Fruit fly (Drosophila melanogaster) whole organism, embryonic: ENCODE measurements around the gene CG10376.

Experiments used
- Adf1 ChIP-seq: fragments of 200-800 bp; sonication (Bioruptor generic); IDR thresholded peaks from 2 replicates; pipeline ENCODE4 v1.3.6; 2022; ENCODE audit warnings: missing biosample characterization, missing genetic modification characterization
- BtbVII ChIP-seq: fragments of 200-800 bp; sonication (Bioruptor generic); optimal IDR thresholded peaks from 3 replicates; lab custom pipeline; 2017; ENCODE audit warnings: missing biosample characterization, mild to moderate bottlenecking, missing genetic modification characterization
- CG10267 ChIP-seq: fragments of 200-800 bp; sonication (Bioruptor generic); optimal IDR thresholded peaks from 2 replicates; lab custom pipeline; 2018; ENCODE audit warnings: missing biosample characterization, mild to moderate bottlenecking, missing genetic modification characterization, moderate library complexity
- CG10565 ChIP-seq: fragments of 200-800 bp; sonication (Bioruptor generic); optimal IDR thresholded peaks from 3 replicates; lab custom pipeline; 2016; ENCODE audit warnings: missing biosample characterization, mild to moderate bottlenecking, missing genetic modification characterization
- CG11560 ChIP-seq: fragments of 200-800 bp; sonication (Bioruptor generic); IDR thresholded peaks from 3 replicates; pipeline ENCODE4 v1.3.6; 2022; ENCODE audit warnings: missing biosample characterization, missing genetic modification characterization
- CG13894 ChIP-seq: fragments of 200-800 bp; sonication (Bioruptor generic); optimal IDR thresholded peaks from 3 replicates; lab custom pipeline; 2018; ENCODE audit warnings: missing biosample characterization, mild to moderate bottlenecking, missing genetic modification characterization, moderate library complexity
- CG1529 ChIP-seq: fragments of 200-800 bp; sonication (Bioruptor generic); optimal IDR thresholded peaks from 3 replicates; lab custom pipeline; 2018; ENCODE audit warnings: missing biosample characterization, missing genetic modification characterization
- CG17186 ChIP-seq: fragments of 200-800 bp; sonication (Bioruptor generic); optimal IDR thresholded peaks from 3 replicates; lab custom pipeline; 2017; ENCODE audit warnings: missing biosample characterization, missing genetic modification reagents, missing genetic modification characterization
- CG17612 ChIP-seq: fragments of 200-800 bp; sonication (Bioruptor generic); IDR thresholded peaks from 2 replicates; pipeline ENCODE4 v1.3.6; 2022; ENCODE audit warnings: missing biosample characterization, missing genetic modification characterization
- CG1832 ChIP-seq: fragments of 200-800 bp; sonication (Bioruptor generic); optimal IDR thresholded peaks from 2 replicates; lab custom pipeline; 2017; ENCODE audit warnings: missing biosample characterization, mild to moderate bottlenecking, missing genetic modification characterization, inconsistent platforms
- CG30431 ChIP-seq: fragments of 200-800 bp; sonication (Bioruptor generic); optimal IDR thresholded peaks from 2 replicates; lab custom pipeline; 2017; ENCODE audit warnings: missing biosample characterization, missing genetic modification characterization
- CG31365 ChIP-seq: fragments of 200-800 bp; sonication (Bioruptor generic); optimal IDR thresholded peaks from 2 replicates; lab custom pipeline; 2018; ENCODE audit warnings: missing biosample characterization, mild to moderate bottlenecking, missing genetic modification characterization
- CG3281 ChIP-seq: fragments of 200-800 bp; sonication (Bioruptor generic); optimal IDR thresholded peaks from 3 replicates; lab custom pipeline; 2017; ENCODE audit warnings: missing biosample characterization, mild to moderate bottlenecking, missing genetic modification characterization
- CG34422 ChIP-seq: fragments of 200-800 bp; sonication (Bioruptor generic); IDR thresholded peaks from 3 replicates; pipeline ENCODE4 v1.3.6; 2022; ENCODE audit warnings: missing biosample characterization, missing genetic modification characterization
- CG4854 ChIP-seq: fragments of 200-800 bp; sonication (Bioruptor generic); optimal IDR thresholded peaks from 2 replicates; lab custom pipeline; 2016; ENCODE audit warnings: missing biosample characterization, missing genetic modification characterization, inconsistent platforms
- CG6689 ChIP-seq: fragments of 200-800 bp; sonication (Bioruptor generic); IDR thresholded peaks from 2 replicates; pipeline ENCODE4 v1.3.6; 2022; ENCODE audit warnings: missing biosample characterization, missing genetic modification characterization
- CG6813 ChIP-seq: fragments of 200-800 bp; sonication (Bioruptor generic); optimal IDR thresholded peaks from 2 replicates; lab custom pipeline; 2017; ENCODE audit warnings: missing biosample characterization, missing genetic modification characterization, mild to moderate bottlenecking, moderate library complexity, missing genetic modification reagents
- CG8765 ChIP-seq: fragments of 200-800 bp; sonication (Bioruptor generic); IDR thresholded peaks from 2 replicates; pipeline ENCODE4 v1.3.6; 2022; ENCODE audit warnings: missing biosample characterization, missing genetic modification characterization
- CG9215 ChIP-seq: fragments of 200-800 bp; sonication (Bioruptor generic); IDR thresholded peaks from 2 replicates; pipeline ENCODE4 v1.3.6; 2022; ENCODE audit warnings: missing biosample characterization, missing genetic modification characterization
- CG9437 ChIP-seq: fragments of 200-800 bp; sonication (Bioruptor generic); optimal IDR thresholded peaks from 2 replicates; lab custom pipeline; 2018; ENCODE audit warnings: missing biosample characterization, mild to moderate bottlenecking, missing genetic modification characterization
- Ets97D ChIP-seq: fragments of 200-800 bp; sonication (Bioruptor generic); optimal IDR thresholded peaks from 3 replicates; lab custom pipeline; 2016; ENCODE audit warnings: missing biosample characterization, missing genetic modification characterization
- Fer2 ChIP-seq: fragments of 200-800 bp; sonication (Bioruptor generic); optimal IDR thresholded peaks from 2 replicates; lab custom pipeline; 2018; ENCODE audit warnings: missing biosample characterization, mild to moderate bottlenecking, missing genetic modification characterization, moderate library complexity
- HHEX ChIP-seq: fragments of 200-800 bp; sonication (Bioruptor generic); optimal IDR thresholded peaks from 3 replicates; lab custom pipeline; 2017; ENCODE audit warnings: missing biosample characterization, mild to moderate bottlenecking, missing genetic modification characterization, missing genetic modification reagents
- HmgD ChIP-seq: fragments of 200-800 bp; sonication (Bioruptor generic); optimal IDR thresholded peaks from 3 replicates; lab custom pipeline; 2016; ENCODE audit warnings: missing biosample characterization, missing genetic modification characterization
- Hr39 ChIP-seq: fragments of >200 bp; optimal IDR thresholded peaks from 2 replicates; lab custom pipeline; 2017
- Lhr ChIP-seq: fragments of 200-800 bp; sonication (Bioruptor generic); optimal IDR thresholded peaks from 3 replicates; lab custom pipeline; 2017; ENCODE audit warnings: mild to moderate bottlenecking, missing biosample characterization, missing genetic modification reagents, missing genetic modification characterization
- Lim3 ChIP-seq: fragments of 200-800 bp; sonication (Bioruptor generic); IDR thresholded peaks from 2 replicates; pipeline ENCODE4 v1.3.6; 2022; ENCODE audit warnings: missing biosample characterization, missing genetic modification characterization
- Opbp ChIP-seq: fragments of 200-800 bp; sonication (Bioruptor generic); IDR thresholded peaks from 3 replicates; pipeline ENCODE4 v1.3.6; 2022; ENCODE audit warnings: missing biosample characterization, missing genetic modification characterization; ENCODE audit not compliant: partially characterized antibody
- PHDP ChIP-seq: fragments of 200-800 bp; sonication (Bioruptor generic); optimal IDR thresholded peaks from 3 replicates; lab custom pipeline; 2018; ENCODE audit warnings: missing biosample characterization, mild to moderate bottlenecking, missing genetic modification characterization, moderate library complexity
- Six4 ChIP-seq: fragments of 200-800 bp; sonication (Bioruptor generic); optimal IDR thresholded peaks from 2 replicates; lab custom pipeline; 2016; ENCODE audit warnings: missing biosample characterization, missing genetic modification characterization
- abd-A ChIP-seq: fragments of 200-800 bp; sonication (Bioruptor generic); optimal IDR thresholded peaks from 3 replicates; lab custom pipeline; 2019; ENCODE audit warnings: missing biosample characterization, mild to moderate bottlenecking, missing genetic modification characterization, moderate library complexity
- aop ChIP-seq: fragments of 200-800 bp; sonication (Bioruptor generic); IDR thresholded peaks from 2 replicates; pipeline ENCODE4 v1.3.6; 2022; ENCODE audit warnings: missing biosample characterization, missing genetic modification characterization
- ase ChIP-seq: fragments of 200-800 bp; sonication (Bioruptor generic); IDR thresholded peaks from 3 replicates; pipeline ENCODE4 v1.3.6; 2022; ENCODE audit warnings: missing biosample characterization, missing genetic modification characterization
- bcd ChIP-seq: fragments of 200-800 bp; sonication (Bioruptor generic); optimal IDR thresholded peaks from 2 replicates; lab custom pipeline; 2017; ENCODE audit warnings: missing biosample characterization, mild to moderate bottlenecking, missing genetic modification characterization
- croc ChIP-seq: fragments of 200-800 bp; sonication (Bioruptor generic); conservative IDR thresholded peaks from 3 replicates; pipeline ENCODE4 v1.3.6; 2022; ENCODE audit warnings: missing biosample characterization, missing genetic modification characterization
- crp ChIP-seq, 2 experiments: fragments of 200-800 bp; sonication (Bioruptor generic); optimal IDR thresholded peaks; 2 replicates in 1 of 2; 3 replicates in 1 of 2; lab custom pipeline; 2017; ENCODE audit warnings: missing biosample characterization in 2 of 2, missing genetic modification characterization in 2 of 2, mild to moderate bottlenecking in 1 of 2, moderate library complexity in 1 of 2
- da ChIP-seq: fragments of 200-800 bp; sonication (Bioruptor generic); optimal IDR thresholded peaks from 2 replicates; lab custom pipeline; 2016; ENCODE audit warnings: missing biosample characterization, missing genetic modification characterization
- dati ChIP-seq: fragments of 200-800 bp; sonication (Bioruptor generic); IDR thresholded peaks from 2 replicates; pipeline ENCODE4 v1.3.6; 2022; ENCODE audit warnings: missing biosample characterization, missing genetic modification characterization
- emc ChIP-seq: fragments of 200-800 bp; sonication (Bioruptor generic); optimal IDR thresholded peaks from 2 replicates; lab custom pipeline; 2016; ENCODE audit warnings: missing biosample characterization, missing genetic modification characterization
- gce ChIP-seq: fragments of 200-800 bp; sonication (Bioruptor generic); IDR thresholded peaks from 3 replicates; pipeline ENCODE4 v1.3.6; 2022; ENCODE audit warnings: missing biosample characterization, missing genetic modification characterization
- gro ChIP-seq: fragments of 200-800 bp; sonication (Bioruptor generic); optimal IDR thresholded peaks from 2 replicates; lab custom pipeline; 2016; ENCODE audit warnings: missing biosample characterization, missing genetic modification characterization
- hbn ChIP-seq: fragments of 200-800 bp; sonication (Bioruptor generic); IDR thresholded peaks from 2 replicates; pipeline ENCODE4 v1.3.6; 2022; ENCODE audit warnings: missing biosample characterization, missing genetic modification characterization; ENCODE audit not compliant: partially characterized antibody
- jumu ChIP-seq: fragments of 200-800 bp; sonication (Bioruptor generic); optimal IDR thresholded peaks from 3 replicates; lab custom pipeline; 2016; ENCODE audit warnings: missing biosample characterization, missing genetic modification characterization
- lab ChIP-seq: fragments of 200-800 bp; sonication (Bioruptor generic); optimal IDR thresholded peaks from 3 replicates; lab custom pipeline; 2017; ENCODE audit warnings: missing biosample characterization, missing genetic modification characterization, mild to moderate bottlenecking, moderate library complexity, missing genetic modification reagents
- nau ChIP-seq: fragments of 200-800 bp; sonication (Bioruptor generic); optimal IDR thresholded peaks from 3 replicates; lab custom pipeline; 2017; ENCODE audit warnings: missing biosample characterization, mild to moderate bottlenecking, missing genetic modification characterization, missing genetic modification reagents
- pan ChIP-seq, 4 experiments: fragments of >200 bp in 3 of 4; fragments of 200-800 bp in 1 of 4; sonication (Bioruptor generic) in 1 of 4; optimal IDR thresholded peaks in 3 of 4; IDR thresholded peaks in 1 of 4; 2 replicates each; pipeline versions ENCODE4 v1.3.6 to Lab custom; 2017 to 2022; ENCODE audit warnings: missing biosample characterization in 2 of 4, missing genetic modification characterization in 2 of 4, mixed read lengths in 1 of 4
- pfk ChIP-seq: fragments of 200-800 bp; sonication (Bioruptor generic); optimal IDR thresholded peaks from 2 replicates; lab custom pipeline; 2018; ENCODE audit warnings: missing biosample characterization, mild to moderate bottlenecking, missing genetic modification characterization, moderate library complexity
- repo ChIP-seq: fragments of 200-800 bp; sonication (Bioruptor generic); optimal IDR thresholded peaks from 2 replicates; lab custom pipeline; 2016; ENCODE audit warnings: missing biosample characterization, missing genetic modification characterization
- sug ChIP-seq: fragments of 200-800 bp; optimal IDR thresholded peaks from 2 replicates; lab custom pipeline; 2019; ENCODE audit warnings: missing biosample characterization, mild to moderate bottlenecking, missing genetic modification characterization, moderate library complexity
- tx ChIP-seq: fragments of 200-800 bp; sonication (Bioruptor generic); optimal IDR thresholded peaks from 2 replicates; lab custom pipeline; 2016; ENCODE audit warnings: missing biosample characterization, missing genetic modification characterization

The CG10376 gene

DNA sequence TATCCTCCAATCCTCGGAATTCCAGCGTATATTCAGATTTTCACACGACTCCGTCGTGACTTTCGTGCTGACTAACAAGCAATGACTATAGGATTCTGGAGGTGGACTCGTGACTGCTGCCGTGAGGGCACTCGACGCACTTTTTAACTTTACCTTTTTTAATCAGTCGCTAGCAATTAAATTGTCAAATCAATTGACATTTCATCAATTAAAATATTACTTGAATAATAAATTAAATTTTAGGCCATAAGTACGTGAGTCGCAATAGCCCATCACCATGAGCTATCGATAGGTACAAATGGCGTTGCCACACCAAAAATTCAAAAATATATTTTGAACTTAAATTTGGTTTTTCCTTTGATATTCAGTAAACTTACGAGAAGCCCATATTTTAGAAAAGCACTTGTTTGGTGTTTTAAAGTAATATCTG lies 2.7 kb upstream of the CG10376 start, which contains the start of gene Jwa (continued):
- no peak for TF ChIP-seq CG1832 (GFP tag; lab: Kevin White, UChicago)
- TF ChIP-seq repo (GFP tag; lab: Kevin White, UChicago): peak; percentile 84
- peak; percentile 96 for TF ChIP-seq CG30431 (GFP tag; lab: Kevin White, UChicago)
- TF ChIP-seq emc (GFP tag; lab: Kevin White, UChicago): peak; percentile 62
- peak; percentile 86 for TF ChIP-seq HmgD (GFP tag; lab: Kevin White, UChicago)
- TF ChIP-seq CG4854 (GFP tag; lab: Kevin White, UChicago): peak; percentile 80
- TF ChIP-seq CG8765 (GFP tag; lab: Robert Waterston, UW): peak; percentile 92
- TF ChIP-seq crp (GFP tag; optimal IDR thresholded peaks at IDR 0.05; lab: Kevin White, UChicago): peak in 1 of 2 experiments; percentile 52
- peak; percentile 80 for TF ChIP-seq Lhr
- TF ChIP-seq gce (GFP tag; lab: Robert Waterston, UW): 0 out of 3 replicates have a peak, but pooled peaks have one; percentile 35
- TF ChIP-seq Six4 (GFP tag; lab: Kevin White, UChicago): peak; percentile 89
- peak; percentile 90 for TF ChIP-seq CG6689 (GFP tag; lab: Robert Waterston, UW)
- peak; percentile 72 for TF ChIP-seq Adf1 (GFP tag; lab: Robert Waterston, UW)
- TF ChIP-seq BtbVII: no peak
- peak; percentile 91 for TF ChIP-seq sug (tag; lab: Kevin White, UChicago)
- peak; percentile 70 for TF ChIP-seq Fer2 (tag; lab: Kevin White, UChicago)
- TF ChIP-seq jumu (GFP tag; lab: Kevin White, UChicago): peak; percentile 88
- peak; percentile 88 for TF ChIP-seq gro (GFP tag; lab: Kevin White, UChicago)
- TF ChIP-seq CG31365 (tag; lab: Kevin White, UChicago): no peak
- peak; percentile 85 for TF ChIP-seq CG13894 (tag; lab: Kevin White, UChicago)
- TF ChIP-seq Hr39 (lab: Kevin White, UChicago): no peak
- peak; percentile 100 for TF ChIP-seq hbn (GFP tag; lab: Robert Waterston, UW)
- TF ChIP-seq dati (GFP tag; lab: Robert Waterston, UW): peak; percentile 41; the same call in 1 of the 2 replicates
- TF ChIP-seq CG3281 (GFP tag; lab: Kevin White, UChicago): peak; percentile 75
- TF ChIP-seq CG9437 (GFP tag; lab: Kevin White, UChicago): peak; percentile 84
- peak; percentile 93 for TF ChIP-seq CG34422
- peak; percentile 52 for TF ChIP-seq CG10565 (GFP tag; lab: Kevin White, UChicago)
- no peak for TF ChIP-seq nau
- no peak for TF ChIP-seq pfk (GFP tag; lab: Kevin White, UChicago)
- peak; percentile 77 for TF ChIP-seq Ets97D (GFP tag; lab: Kevin White, UChicago)
- peak; percentile 97 for TF ChIP-seq Opbp
- no peak for TF ChIP-seq pan (optimal IDR thresholded peaks at IDR 0.05; lab: Kevin White, UChicago)
- TF ChIP-seq pan (GFP tag; optimal IDR thresholded peaks at IDR 0.05 in 1 of 2, IDR thresholded peaks at IDR 0.05 in 1 of 2): peak in 1 of 2 experiments; percentile 87
- peak; percentile 95 for TF ChIP-seq tx
- TF ChIP-seq abd-A (tag; lab: Kevin White, UChicago): no peak
- peak; percentile 90 for TF ChIP-seq CG1529 (GFP tag; lab: Kevin White, UChicago)
- TF ChIP-seq ase (GFP tag; lab: Robert Waterston, UW): peak; percentile 66; the same call in 2 of the 3 replicates
- peak; percentile 86 for TF ChIP-seq CG10267 (tag; lab: Kevin White, UChicago)
- TF ChIP-seq CG11560 (tag; lab: Robert Waterston, UW): peak; percentile 71; the same call in 2 of the 3 replicates
- TF ChIP-seq CG9215 (GFP tag; lab: Robert Waterston, UW): peak; percentile 92
- TF ChIP-seq CG6813 (GFP tag; lab: Kevin White, UChicago): no peak
- peak; percentile 78 for TF ChIP-seq bcd (GFP tag; lab: Kevin White, UChicago)
- peak; percentile 81 for TF ChIP-seq lab (GFP tag; lab: Kevin White, UChicago)
- TF ChIP-seq CG17186 (GFP tag; lab: Kevin White, UChicago): peak; percentile 36
- peak; percentile 87 for TF ChIP-seq croc (GFP tag; lab: Robert Waterston, UW)
- peak; percentile 83 for TF ChIP-seq CG17612 (GFP tag; lab: Robert Waterston, UW)
- peak; percentile 67 for TF ChIP-seq HHEX
- TF ChIP-seq aop: peak; percentile 63
- peak; percentile 95 for TF ChIP-seq PHDP
- peak; percentile 58 for TF ChIP-seq da (GFP tag; lab: Kevin White, UChicago)
- peak; percentile 65 for TF ChIP-seq Lim3
